Worm (Caenorhabditis elegans) whole organism, L1 larva: Measurements from ENCODE around the gene pifk-1.
A peak's percentile ranks its signal among the peaks of the same experiment; 100 is the strongest.

Experiments used
- C34B4.2 ChIP-seq: sonication (generic microtip); optimal IDR thresholded peaks from 2 replicates; lab custom pipeline; 2017; ENCODE audit warnings: mild to moderate bottlenecking, missing genetic modification characterization, missing compliant biosample characterization
- alr-1 ChIP-seq: fragments of 200-800 bp; sonication (Bioruptor generic); optimal IDR thresholded peaks from 2 replicates; lab custom pipeline; 2018; ENCODE audit warnings: borderline replicate concordance, mild to moderate bottlenecking, missing genetic modification characterization, missing compliant biosample characterization
- ama-1 ChIP-seq: fragments of 150-350 bp; optimal IDR thresholded peaks from 2 replicates; lab custom pipeline; 2014
- blmp-1 ChIP-seq: fragments of 150-350 bp; optimal IDR thresholded peaks from 2 replicates; lab custom pipeline; 2014; ENCODE audit warnings: missing biosample characterization, missing genetic modification characterization
- ceh-82 ChIP-seq, 3 experiments: fragments of 150-350 bp in 1 of 3; sonication (generic microtip) in 2 of 3; optimal IDR thresholded peaks; 2 replicates each; lab custom pipeline; 2014 to 2017; ENCODE audit warnings: missing biosample characterization in 3 of 3, missing genetic modification characterization in 3 of 3
- ceh-88 ChIP-seq: fragments of 200-800 bp; sonication (Bioruptor generic); IDR thresholded peaks from 2 replicates; pipeline ENCODE4 v1.3.6; 2022; ENCODE audit warnings: missing genetic modification characterization, missing compliant biosample characterization
- ceh-90 ChIP-seq: sonication (generic microtip); optimal IDR thresholded peaks from 2 replicates; lab custom pipeline; 2016; ENCODE audit warnings: missing genetic modification characterization, missing compliant biosample characterization
- ces-1 ChIP-seq: fragments of 150-350 bp; optimal IDR thresholded peaks from 2 replicates; lab custom pipeline; 2014; ENCODE audit warnings: missing biosample characterization, missing genetic modification reagents, missing genetic modification characterization
- dpl-1 ChIP-seq, 3 experiments: fragments of 150-350 bp in 2 of 3; sonication (generic microtip) in 1 of 3; optimal IDR thresholded peaks; 2 replicates each; lab custom pipeline; 2014 to 2017; ENCODE audit warnings: missing biosample characterization in 3 of 3, missing genetic modification characterization in 3 of 3, missing genetic modification reagents in 3 of 3
- egl-27 ChIP-seq, 2 experiments: fragments of 150-350 bp in 1 of 2; sonication (generic microtip); optimal IDR thresholded peaks; 3 replicates each; lab custom pipeline; 2017 to 2018; ENCODE audit warnings: missing biosample characterization in 2 of 2, missing genetic modification characterization in 2 of 2, missing genetic modification reagents in 2 of 2
- ets-5 ChIP-seq: fragments of 200-800 bp; sonication (Bioruptor generic); IDR thresholded peaks from 2 replicates; pipeline ENCODE4 v1.3.6; 2022; ENCODE audit warnings: missing genetic modification characterization, missing compliant biosample characterization
- fkh-4 ChIP-seq: sonication (generic microtip); optimal IDR thresholded peaks from 2 replicates; lab custom pipeline; 2016; ENCODE audit warnings: missing compliant biosample characterization, missing genetic modification characterization, borderline replicate concordance
- fkh-8 ChIP-seq: sonication (generic microtip); optimal IDR thresholded peaks from 2 replicates; lab custom pipeline; 2016; ENCODE audit warnings: mild to moderate bottlenecking, missing genetic modification characterization, missing compliant biosample characterization
- hlh-4 ChIP-seq: sonication (generic microtip); optimal IDR thresholded peaks from 2 replicates; lab custom pipeline; 2016; ENCODE audit warnings: mild to moderate bottlenecking, missing genetic modification characterization, missing compliant biosample characterization
- irx-1 ChIP-seq: sonication (generic microtip); optimal IDR thresholded peaks from 2 replicates; lab custom pipeline; 2016; ENCODE audit warnings: missing genetic modification characterization, missing compliant biosample characterization
- isw-1 ChIP-seq: fragments of 200-800 bp; sonication (Bioruptor generic); IDR thresholded peaks from 2 replicates; pipeline ENCODE4 v1.3.6; 2022; ENCODE audit warnings: missing genetic modification characterization, missing compliant biosample characterization
- lin-13 ChIP-seq: fragments of 150-350 bp; optimal IDR thresholded peaks from 2 replicates; lab custom pipeline; 2014; ENCODE audit warnings: missing biosample characterization, missing genetic modification reagents, missing genetic modification characterization
- lin-14 ChIP-seq: fragments of 200-800 bp; sonication (Bioruptor generic); optimal IDR thresholded peaks from 2 replicates; lab custom pipeline; 2018; ENCODE audit warnings: mild to moderate bottlenecking, missing genetic modification characterization, moderate library complexity, missing compliant biosample characterization
- lin-15B ChIP-seq: fragments of 150-350 bp; sonication (generic microtip); optimal IDR thresholded peaks from 3 replicates; lab custom pipeline; 2014; ENCODE audit warnings: missing biosample characterization, missing genetic modification characterization
- lin-35 ChIP-seq, 2 experiments: fragments of 150-350 bp; optimal IDR thresholded peaks; 2 replicates each; lab custom pipeline; 2014; ENCODE audit warnings: missing biosample characterization in 2 of 2, missing genetic modification characterization in 2 of 2, missing genetic modification reagents in 2 of 2
- lin-39 ChIP-seq: fragments of 150-350 bp; optimal IDR thresholded peaks from 2 replicates; lab custom pipeline; 2014; ENCODE audit warnings: missing biosample characterization, missing genetic modification reagents, missing genetic modification characterization
- lir-3 ChIP-seq: sonication (generic microtip); optimal IDR thresholded peaks from 2 replicates; lab custom pipeline; 2016; ENCODE audit warnings: mild to moderate bottlenecking, missing genetic modification characterization, moderate library complexity, missing compliant biosample characterization; ENCODE audit not compliant: poor library complexity
- lsy-2 ChIP-seq, 2 experiments: fragments of 150-350 bp; optimal IDR thresholded peaks; 2 replicates each; lab custom pipeline; 2014; ENCODE audit warnings: missing biosample characterization in 2 of 2, missing genetic modification characterization in 2 of 2
- mdl-1 ChIP-seq, 2 experiments: fragments of 150-350 bp; optimal IDR thresholded peaks; 2 replicates each; lab custom pipeline; 2014 to 2017; ENCODE audit warnings: missing biosample characterization in 2 of 2, missing genetic modification characterization in 2 of 2, inconsistent platforms in 1 of 2
- mef-2 ChIP-seq: fragments of 150-350 bp; optimal IDR thresholded peaks from 2 replicates; lab custom pipeline; 2014; ENCODE audit warnings: missing biosample characterization, missing genetic modification characterization
- nhr-12 ChIP-seq: sonication (generic microtip); optimal IDR thresholded peaks from 2 replicates; lab custom pipeline; 2017; ENCODE audit warnings: missing biosample characterization, missing genetic modification characterization
- nhr-19 ChIP-seq: fragments of 200-800 bp; sonication (Bioruptor generic); conservative IDR thresholded peaks from 2 replicates; pipeline ENCODE4 v1.3.6; 2022; ENCODE audit warnings: missing genetic modification characterization, missing compliant biosample characterization
- nhr-20 ChIP-seq: sonication (generic microtip); optimal IDR thresholded peaks from 2 replicates; lab custom pipeline; 2016; ENCODE audit warnings: mild to moderate bottlenecking, missing genetic modification characterization, missing compliant biosample characterization
- nhr-47 ChIP-seq: sonication (generic microtip); optimal IDR thresholded peaks from 2 replicates; lab custom pipeline; 2016; ENCODE audit warnings: mild to moderate bottlenecking, missing genetic modification characterization, moderate library complexity, missing compliant biosample characterization
- nhr-71 ChIP-seq: sonication (generic microtip); optimal IDR thresholded peaks from 2 replicates; lab custom pipeline; 2016; ENCODE audit warnings: mild to moderate bottlenecking, missing genetic modification characterization, moderate library complexity, missing compliant biosample characterization
- nhr-76 ChIP-seq: sonication (generic microtip); optimal IDR thresholded peaks from 2 replicates; lab custom pipeline; 2017; ENCODE audit warnings: missing biosample characterization, missing genetic modification characterization
- nhr-77 ChIP-seq: fragments of 150-350 bp; optimal IDR thresholded peaks from 2 replicates; lab custom pipeline; 2014; ENCODE audit warnings: missing biosample characterization, missing genetic modification characterization
- nhr-85 ChIP-seq: sonication (generic microtip); peaks from one replicate; lab custom pipeline; 2016; ENCODE audit warnings: missing genetic modification characterization, inconsistent platforms, missing compliant biosample characterization
- pax-3 ChIP-seq: fragments of 200-800 bp; sonication (Bioruptor generic); optimal IDR thresholded peaks from 2 replicates; lab custom pipeline; 2018; ENCODE audit warnings: mild to moderate bottlenecking, missing genetic modification characterization, moderate library complexity, missing compliant biosample characterization
- skn-1 ChIP-seq: fragments of 150-350 bp; optimal IDR thresholded peaks from 2 replicates; lab custom pipeline; 2014; ENCODE audit warnings: missing biosample characterization, missing genetic modification characterization
- snpc-4 ChIP-seq: fragments of 150-350 bp; optimal IDR thresholded peaks from 2 replicates; lab custom pipeline; 2014; ENCODE audit warnings: missing biosample characterization, missing genetic modification characterization
- snu-23 ChIP-seq: sonication (generic microtip); optimal IDR thresholded peaks from 2 replicates; lab custom pipeline; 2016; ENCODE audit warnings: missing genetic modification characterization, missing compliant biosample characterization
- sox-4 ChIP-seq: sonication (generic microtip); optimal IDR thresholded peaks from 2 replicates; lab custom pipeline; 2016; ENCODE audit warnings: missing genetic modification characterization, missing compliant biosample characterization
- sup-37 ChIP-seq: fragments of 200-800 bp; sonication (Bioruptor generic); optimal IDR thresholded peaks from 2 replicates; lab custom pipeline; 2018; ENCODE audit warnings: mild to moderate bottlenecking, missing genetic modification characterization, missing compliant biosample characterization
- swsn-7 ChIP-seq: sonication (generic microtip); optimal IDR thresholded peaks from 2 replicates; lab custom pipeline; 2016; ENCODE audit warnings: missing genetic modification characterization, missing compliant biosample characterization
- tbx-2 ChIP-seq: sonication (generic microtip); optimal IDR thresholded peaks from 2 replicates; lab custom pipeline; 2016; ENCODE audit warnings: missing genetic modification characterization, missing compliant biosample characterization
- tlp-1 ChIP-seq: fragments of 150-350 bp; optimal IDR thresholded peaks from 2 replicates; lab custom pipeline; 2014; ENCODE audit warnings: missing biosample characterization, missing genetic modification characterization
- unc-30 ChIP-seq: sonication (generic microtip); optimal IDR thresholded peaks from 2 replicates; lab custom pipeline; 2017; ENCODE audit warnings: missing biosample characterization, missing genetic modification characterization
- unc-62 ChIP-seq: fragments of 150-350 bp; optimal IDR thresholded peaks from 2 replicates; lab custom pipeline; 2014; ENCODE audit warnings: missing biosample characterization, missing genetic modification reagents, missing genetic modification characterization
- unc-86 ChIP-seq: sonication (generic microtip); optimal IDR thresholded peaks from 2 replicates; lab custom pipeline; 2016; ENCODE audit warnings: missing genetic modification characterization, missing compliant biosample characterization
- ztf-11 ChIP-seq, 2 experiments: sonication (generic microtip); optimal IDR thresholded peaks; 2 replicates each; lab custom pipeline; 2016 to 2017; ENCODE audit warnings: missing genetic modification characterization in 2 of 2, missing biosample characterization in 1 of 2, missing compliant biosample characterization in 1 of 2

Gene pifk-1

DNA sequence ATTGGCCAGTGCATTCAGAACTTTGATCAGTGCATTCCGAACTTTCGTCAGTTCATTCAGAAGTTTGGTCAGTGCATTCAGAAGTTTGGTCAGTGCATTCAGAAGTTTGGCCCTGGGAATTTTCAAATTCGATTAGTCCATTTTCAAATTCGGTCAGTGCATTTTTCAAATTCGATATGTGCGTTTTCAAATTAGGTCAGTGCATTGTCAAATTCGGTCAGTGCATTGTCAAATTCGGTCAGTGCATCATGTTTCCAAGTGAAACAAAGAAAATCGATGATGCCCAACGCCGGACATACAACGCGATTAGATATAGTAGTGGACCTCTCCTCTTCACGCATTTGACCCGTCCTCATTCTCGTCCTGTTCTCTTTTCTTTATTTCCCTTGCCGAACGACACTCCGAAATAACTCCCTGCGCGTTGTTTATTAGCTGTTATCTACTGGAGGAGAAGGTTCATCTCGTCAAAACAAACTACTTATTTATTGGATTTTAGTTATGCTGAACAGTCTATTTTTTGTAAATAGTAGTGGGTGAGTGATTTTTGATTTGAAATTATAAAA is 30.3 kb upstream of the pifk-1 start, which contains the start of gene apm-3 (continued):
- peak; percentile 38 for TF ChIP-seq blmp-1
- no peak for TF ChIP-seq nhr-77 (tag; lab: Kevin White, UChicago)
- TF ChIP-seq lsy-2 (tag; optimal IDR thresholded peaks at IDR 0.05; lab: Kevin White, UChicago), result peak; percentile 20 to 49

DNA sequence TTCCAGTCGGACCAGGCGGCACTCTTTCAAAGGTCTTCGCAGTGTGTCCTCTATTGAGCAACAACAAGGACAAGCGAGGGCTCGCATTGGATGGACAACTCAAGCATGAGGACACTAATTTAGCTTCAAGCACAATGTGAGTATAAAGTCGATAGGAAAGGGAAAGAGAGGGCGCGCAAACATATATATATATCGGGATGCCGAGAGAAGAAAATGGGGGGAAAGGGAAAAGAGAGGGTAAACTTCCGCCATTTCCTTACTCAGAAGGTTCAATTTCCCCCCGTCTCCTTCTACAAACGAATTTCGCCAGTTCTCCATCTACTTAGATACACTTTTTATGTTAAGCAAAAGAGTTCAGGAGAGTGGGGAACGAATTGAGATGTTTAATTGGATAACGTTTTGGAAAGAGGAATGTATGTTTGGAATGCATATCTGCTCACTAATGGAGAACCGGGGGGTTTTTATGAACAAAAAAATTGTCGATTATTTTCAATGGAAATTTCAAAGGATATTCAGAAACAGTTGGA is 28.3 kb upstream of the pifk-1 start:
- no peak for TF ChIP-seq swsn-7 (tag; lab: Kevin White, UChicago)
- TF ChIP-seq lin-35 (GFP tag; optimal IDR thresholded peaks at IDR 0.05; lab: Kevin White, UChicago), result peak in 1 of 2 experiments; percentile 1
- TF ChIP-seq nhr-76 (tag; lab: Kevin White, UChicago), result no peak
- peak; percentile 19 for TF ChIP-seq nhr-47 (tag; lab: Kevin White, UChicago)
- peak; percentile 23 for TF ChIP-seq unc-86 (tag; lab: Kevin White, UChicago)
- TF ChIP-seq tlp-1 (tag; lab: Kevin White, UChicago), result no peak
- TF ChIP-seq nhr-71, result peak; percentile 26
- TF ChIP-seq lin-14, result peak; percentile 78
- peak; percentile 2 for TF ChIP-seq tbx-2
- peak in 1 of 3 experiments; percentile 16 for TF ChIP-seq ceh-82 (tag; optimal IDR thresholded peaks at IDR 0.05; lab: Kevin White, UChicago)

DNA sequence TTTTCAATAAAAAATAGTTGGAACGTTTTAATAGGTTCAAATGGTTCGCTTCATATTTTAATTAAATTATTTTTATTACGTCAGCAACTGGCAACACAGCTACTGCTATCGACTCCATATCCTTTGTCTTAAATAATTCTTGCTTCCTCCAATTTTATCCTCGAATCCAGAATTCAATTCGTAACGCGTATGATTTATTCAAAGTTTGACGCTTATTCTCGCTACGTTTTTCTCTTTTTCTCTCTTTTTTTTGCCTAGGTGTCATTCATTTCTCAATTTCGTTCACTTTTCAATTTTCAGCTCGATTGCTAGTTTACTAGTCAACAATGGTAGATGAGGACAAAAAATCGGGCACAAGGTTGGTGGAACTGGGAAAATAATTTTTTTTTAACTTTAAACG is 26.2 kb upstream of the pifk-1 start, which contains the start of gene arr-1:
Gene arr-1, plus strand, starts transcription at position 301 of the 400 bp plus-strand sequence.
- TF ChIP-seq dpl-1 (GFP tag; optimal IDR thresholded peaks at IDR 0.05; lab: Kevin White, UChicago), result no peak
- TF ChIP-seq isw-1, result no peak
- TF ChIP-seq C34B4.2 (tag; lab: Kevin White, UChicago), result no peak
- no peak for TF ChIP-seq pax-3
- TF ChIP-seq mdl-1 (tag; optimal IDR thresholded peaks at IDR 0.05; lab: Kevin White, UChicago), result no peak
- TF ChIP-seq ets-5, result no peak
- TF ChIP-seq skn-1 (tag; lab: Kevin White, UChicago), result no peak
- no peak for TF ChIP-seq lin-15B (tag; lab: Kevin White, UChicago)
- TF ChIP-seq nhr-76 (tag; lab: Kevin White, UChicago), result no peak
- no peak for TF ChIP-seq nhr-71
- TF ChIP-seq egl-27 (tag; optimal IDR thresholded peaks at IDR 0.05; lab: Kevin White, UChicago), result no peak
- no peak for TF ChIP-seq fkh-8 (tag; lab: Kevin White, UChicago)

- TF ChIP-seq unc-62 (GFP tag; lab: Kevin White, UChicago), result no peak
- no peak for TF ChIP-seq mef-2 (tag; lab: Kevin White, UChicago)
- peak; percentile 80 for TF ChIP-seq lir-3
- TF ChIP-seq lsy-2 (tag; optimal IDR thresholded peaks at IDR 0.05; lab: Kevin White, UChicago), result peak; percentile 80 to 92
- peak; percentile 16 for TF ChIP-seq fkh-4 (tag; lab: Kevin White, UChicago)
- peak; percentile 28 for TF ChIP-seq sup-37 (GFP tag; lab: Kevin White, UChicago)
- TF ChIP-seq snpc-4 (tag; lab: Kevin White, UChicago), result peak; percentile 67
- TF ChIP-seq hlh-4 (tag; lab: Kevin White, UChicago), result no peak
- peak; percentile 60 for TF ChIP-seq nhr-76 (tag; lab: Kevin White, UChicago)
- TF ChIP-seq nhr-19 (GFP tag; lab: Robert Waterston, UW), result peak; percentile 86
- peak in 1 of 2 experiments; percentile 73 for TF ChIP-seq ztf-11 (tag; optimal IDR thresholded peaks at IDR 0.05; lab: Kevin White, UChicago)
- peak; percentile 25 to 69 for TF ChIP-seq mdl-1 (tag; optimal IDR thresholded peaks at IDR 0.05; lab: Kevin White, UChicago)
- no peak for TF ChIP-seq tlp-1 (tag; lab: Kevin White, UChicago)
- peak; percentile 78 to 84 for TF ChIP-seq lin-35 (GFP tag; optimal IDR thresholded peaks at IDR 0.05; lab: Kevin White, UChicago)
- TF ChIP-seq snu-23 (GFP tag; lab: Kevin White, UChicago), result peak; percentile 97
- TF ChIP-seq nhr-85 (tag; lab: Kevin White, UChicago), result peak; percentile 96
- peak; percentile 93 for TF ChIP-seq nhr-20 (tag; lab: Kevin White, UChicago)
- TF ChIP-seq ces-1, result peak; percentile 54
- TF ChIP-seq skn-1 (tag; lab: Kevin White, UChicago), result peak; percentile 93
- peak; percentile 87 for TF ChIP-seq irx-1
- peak; percentile 96 for TF ChIP-seq tbx-2
- TF ChIP-seq unc-30 (tag; lab: Kevin White, UChicago), result peak; percentile 69
- peak; percentile 43; the same call in 1 of the 2 replicates for TF ChIP-seq ceh-88 (GFP tag; lab: Robert Waterston, UW)
- TF ChIP-seq ceh-90 (tag; lab: Kevin White, UChicago), result no peak
- TF ChIP-seq lin-13 (GFP tag; lab: Kevin White, UChicago), result peak; percentile 84
- peak; percentile 52 for TF ChIP-seq lin-39 (tag; lab: Kevin White, UChicago)
- TF ChIP-seq alr-1 (tag; lab: Kevin White, UChicago), result no peak
- TF ChIP-seq sox-4, result peak; percentile 74
- TF ChIP-seq ama-1 (lab: Kevin White, UChicago), result no peak
- no peak for TF ChIP-seq nhr-12 (tag; lab: Kevin White, UChicago)
Observed at ce11 chrX:949466-949865, 25.2 kb upstream of the pifk-1 start.
